Fruit fly (Drosophila melanogaster) whole organism, embryonic: ENCODE measurements around the gene RpS28b.

Experiments
- Asciz ChIP-seq: fragments of 200-800 bp; sonication (Bioruptor generic); optimal IDR thresholded peaks from 2 replicates; lab custom pipeline; 2017; ENCODE audit warnings: missing biosample characterization, mild to moderate bottlenecking, missing genetic modification characterization, missing genetic modification reagents
- Atf6 ChIP-seq: fragments of 200-800 bp; sonication (Bioruptor generic); IDR thresholded peaks from 2 replicates; pipeline ENCODE4 v1.3.6; 2022; ENCODE audit warnings: missing biosample characterization, missing genetic modification characterization
- CG10209 ChIP-seq: fragments of 200-800 bp; sonication (Bioruptor generic); optimal IDR thresholded peaks from 3 replicates; lab custom pipeline; 2017; ENCODE audit warnings: missing biosample characterization, mild to moderate bottlenecking, missing genetic modification characterization, missing genetic modification reagents
- CG10366 ChIP-seq: fragments of 200-800 bp; sonication (Bioruptor generic); IDR thresholded peaks from 2 replicates; pipeline ENCODE4 v1.3.6; 2022; ENCODE audit warnings: missing biosample characterization, missing genetic modification characterization
- CG11247 ChIP-seq: fragments of 200-800 bp; sonication (Bioruptor generic); IDR thresholded peaks from 2 replicates; pipeline ENCODE4 v1.3.6; 2022; ENCODE audit warnings: missing biosample characterization, missing genetic modification characterization
- CG12391 ChIP-seq: fragments of 200-800 bp; sonication (Bioruptor generic); optimal IDR thresholded peaks from 3 replicates; lab custom pipeline; 2018; ENCODE audit warnings: missing biosample characterization, mild to moderate bottlenecking, missing genetic modification characterization, moderate library complexity
- CG13287 ChIP-seq: fragments of 200-800 bp; sonication (Bioruptor generic); IDR thresholded peaks from 2 replicates; pipeline ENCODE4 v1.3.6; 2022; ENCODE audit warnings: missing biosample characterization, missing genetic modification characterization; ENCODE audit not compliant: partially characterized antibody
- CG15479 ChIP-seq: fragments of 200-800 bp; sonication (Bioruptor generic); optimal IDR thresholded peaks from 3 replicates; lab custom pipeline; 2019; ENCODE audit warnings: missing biosample characterization, mild to moderate bottlenecking, missing genetic modification characterization, moderate library complexity
- CG2199 ChIP-seq: fragments of 200-800 bp; sonication (Bioruptor generic); IDR thresholded peaks from 3 replicates; pipeline ENCODE4 v1.3.6; 2022; ENCODE audit warnings: missing biosample characterization, missing genetic modification characterization
- CG2678 ChIP-seq: fragments of 200-800 bp; sonication (Bioruptor generic); optimal IDR thresholded peaks from 3 replicates; lab custom pipeline; 2019; ENCODE audit warnings: missing biosample characterization, mild to moderate bottlenecking, missing genetic modification characterization, moderate library complexity
- CG3726 ChIP-seq: fragments of 200-800 bp; sonication (Bioruptor generic); IDR thresholded peaks from 3 replicates; pipeline ENCODE4, ENCODE4 v1.3.6; 2022; ENCODE audit warnings: missing biosample characterization, missing genetic modification characterization
- CG4424 ChIP-seq: fragments of 200-800 bp; sonication (Bioruptor generic); optimal IDR thresholded peaks from 3 replicates; lab custom pipeline; 2016; ENCODE audit warnings: missing biosample characterization, missing genetic modification characterization
- CG4617 ChIP-seq: fragments of 200-800 bp; sonication (Bioruptor generic); optimal IDR thresholded peaks from 3 replicates; lab custom pipeline; 2016; ENCODE audit warnings: missing biosample characterization, missing genetic modification characterization, borderline replicate concordance
- CG6683 ChIP-seq: fragments of 200-800 bp; sonication (Bioruptor generic); optimal IDR thresholded peaks from 2 replicates; lab custom pipeline; 2017; ENCODE audit warnings: missing biosample characterization, mild to moderate bottlenecking, missing genetic modification characterization, missing genetic modification reagents
- CG6854 ChIP-seq: fragments of 200-800 bp; sonication (Bioruptor generic); optimal IDR thresholded peaks from 3 replicates; lab custom pipeline; 2017; ENCODE audit warnings: missing biosample characterization, mild to moderate bottlenecking, missing genetic modification characterization
- CG7839 ChIP-seq: fragments of 200-800 bp; sonication (Bioruptor generic); optimal IDR thresholded peaks from 3 replicates; lab custom pipeline; 2018; ENCODE audit warnings: missing biosample characterization, mild to moderate bottlenecking, missing genetic modification characterization, moderate library complexity
- CG8924 ChIP-seq: fragments of 200-800 bp; optimal IDR thresholded peaks from 3 replicates; lab custom pipeline; 2019; ENCODE audit warnings: missing biosample characterization, mild to moderate bottlenecking, missing genetic modification characterization, moderate library complexity
- Dek ChIP-seq: fragments of 200-800 bp; sonication (Bioruptor generic); optimal IDR thresholded peaks from 3 replicates; lab custom pipeline; 2019; ENCODE audit warnings: missing biosample characterization, mild to moderate bottlenecking, missing genetic modification characterization, moderate library complexity
- Doc3 ChIP-seq: fragments of 200-800 bp; sonication (Bioruptor generic); IDR thresholded peaks from 3 replicates; pipeline ENCODE4 v1.3.6; 2022; ENCODE audit warnings: missing biosample characterization, missing genetic modification characterization; ENCODE audit not compliant: partially characterized antibody
- Ets65A ChIP-seq: fragments of 200-800 bp; sonication (Bioruptor generic); peaks from one replicate; lab custom pipeline; 2016; ENCODE audit warnings: missing biosample characterization, missing genetic modification characterization
- Fer2 ChIP-seq: fragments of 200-800 bp; sonication (Bioruptor generic); optimal IDR thresholded peaks from 2 replicates; lab custom pipeline; 2018; ENCODE audit warnings: missing biosample characterization, mild to moderate bottlenecking, missing genetic modification characterization, moderate library complexity
- H2.0 ChIP-seq: fragments of 200-800 bp; sonication (Bioruptor generic); IDR thresholded peaks from 2 replicates; pipeline ENCODE4 v1.3.6; 2022; ENCODE audit warnings: missing biosample characterization, missing genetic modification characterization
- Jarid2 ChIP-seq: fragments of 200-800 bp; sonication (Bioruptor generic); optimal IDR thresholded peaks from 3 replicates; lab custom pipeline; 2017; ENCODE audit warnings: mild to moderate bottlenecking, missing biosample characterization, missing genetic modification reagents, missing genetic modification characterization
- Kr ChIP-seq: fragments of 200-800 bp; sonication (Bioruptor generic); optimal IDR thresholded peaks from 2 replicates; lab custom pipeline; 2017; ENCODE audit warnings: missing biosample characterization, mild to moderate bottlenecking, missing genetic modification characterization
- Lim3 ChIP-seq: fragments of 200-800 bp; sonication (Bioruptor generic); IDR thresholded peaks from 2 replicates; pipeline ENCODE4 v1.3.6; 2022; ENCODE audit warnings: missing biosample characterization, missing genetic modification characterization
- Sox102F ChIP-seq: fragments of 200-800 bp; sonication (Bioruptor generic); optimal IDR thresholded peaks from 2 replicates; lab custom pipeline; 2018; ENCODE audit warnings: missing biosample characterization, mild to moderate bottlenecking, missing genetic modification characterization, moderate library complexity
- Sry-δ ChIP-seq: fragments of 200-800 bp; sonication (Bioruptor generic); optimal IDR thresholded peaks from 2 replicates; lab custom pipeline; 2016; ENCODE audit warnings: missing biosample characterization, missing genetic modification characterization
- YL-1 ChIP-seq: fragments of 200-800 bp; sonication (Bioruptor generic); optimal IDR thresholded peaks from 3 replicates; lab custom pipeline; 2017; ENCODE audit warnings: missing biosample characterization, mild to moderate bottlenecking, missing genetic modification characterization
- aop ChIP-seq: fragments of 200-800 bp; sonication (Bioruptor generic); IDR thresholded peaks from 2 replicates; pipeline ENCODE4 v1.3.6; 2022; ENCODE audit warnings: missing biosample characterization, missing genetic modification characterization
- bcd ChIP-seq: fragments of 200-800 bp; sonication (Bioruptor generic); optimal IDR thresholded peaks from 2 replicates; lab custom pipeline; 2017; ENCODE audit warnings: missing biosample characterization, mild to moderate bottlenecking, missing genetic modification characterization
- cg ChIP-seq: fragments of 200-800 bp; sonication (Bioruptor generic); optimal IDR thresholded peaks from 3 replicates; lab custom pipeline; 2019; ENCODE audit warnings: missing biosample characterization, mild to moderate bottlenecking, missing genetic modification characterization, moderate library complexity
- chif ChIP-seq, 2 experiments: fragments of 200-800 bp; sonication (Bioruptor generic); optimal IDR thresholded peaks; 3 replicates each; lab custom pipeline; 2016; ENCODE audit warnings: missing biosample characterization in 2 of 2, missing genetic modification characterization in 2 of 2
- chn ChIP-seq: fragments of 200-800 bp; sonication (Bioruptor generic); optimal IDR thresholded peaks from 2 replicates; lab custom pipeline; 2016; ENCODE audit warnings: missing biosample characterization, missing genetic modification characterization
- crol ChIP-seq: fragments of 200-800 bp; sonication (Bioruptor generic); IDR thresholded peaks from 2 replicates; pipeline ENCODE4 v1.3.6; 2022; ENCODE audit warnings: missing biosample characterization, missing genetic modification characterization
- dimm ChIP-seq: fragments of 200-800 bp; sonication (Bioruptor generic); IDR thresholded peaks from 2 replicates; pipeline ENCODE4 v1.3.6; 2022; ENCODE audit warnings: missing biosample characterization, missing genetic modification characterization
- eve ChIP-seq, 2 experiments: fragments of >200 bp; optimal IDR thresholded peaks; 2 replicates each; lab custom pipeline; 2017; ENCODE audit warnings: missing biosample characterization in 2 of 2, missing genetic modification characterization in 2 of 2
- luna ChIP-seq: fragments of 200-800 bp; sonication (Bioruptor generic); optimal IDR thresholded peaks from 2 replicates; lab custom pipeline; 2016; ENCODE audit warnings: missing biosample characterization, missing genetic modification characterization
- nom ChIP-seq: fragments of 200-800 bp; sonication (Bioruptor generic); optimal IDR thresholded peaks from 2 replicates; lab custom pipeline; 2017; ENCODE audit warnings: missing biosample characterization, missing genetic modification characterization, mild to moderate bottlenecking, moderate library complexity, missing genetic modification reagents
- run ChIP-seq: fragments of 200-800 bp; sonication (Bioruptor generic); optimal IDR thresholded peaks from 3 replicates; lab custom pipeline; 2018; ENCODE audit warnings: missing biosample characterization, mild to moderate bottlenecking, missing genetic modification characterization
- sc ChIP-seq, 3 experiments: fragments of >200 bp in 2 of 3; fragments of 200-800 bp in 1 of 3; sonication (Bioruptor generic) in 1 of 3; optimal IDR thresholded peaks; 2 replicates in 2 of 3; 3 replicates in 1 of 3; lab custom pipeline; 2017; ENCODE audit warnings: mild to moderate bottlenecking in 1 of 3, missing biosample characterization in 1 of 3, missing genetic modification characterization in 1 of 3, missing genetic modification reagents in 1 of 3
- scrt ChIP-seq: fragments of 200-800 bp; sonication (Bioruptor generic); optimal IDR thresholded peaks from 2 replicates; lab custom pipeline; 2018; ENCODE audit warnings: missing biosample characterization, mild to moderate bottlenecking, missing genetic modification characterization, moderate library complexity
- sens-2 ChIP-seq: fragments of 200-800 bp; sonication (Bioruptor generic); IDR thresholded peaks from 2 replicates; pipeline ENCODE4 v1.3.6; 2022; ENCODE audit warnings: missing biosample characterization, missing genetic modification characterization
- sna ChIP-seq: fragments of 200-800 bp; sonication (Bioruptor generic); IDR thresholded peaks from 2 replicates; pipeline ENCODE4 v1.3.6; 2022; ENCODE audit warnings: missing biosample characterization, missing genetic modification characterization; ENCODE audit not compliant: partially characterized antibody
- toy ChIP-seq: fragments of 200-800 bp; sonication (Bioruptor generic); IDR thresholded peaks from 2 replicates; pipeline ENCODE4 v1.3.6; 2022; ENCODE audit warnings: missing biosample characterization, missing genetic modification characterization
- ttk ChIP-seq: fragments of 200-800 bp; sonication (Bioruptor generic); IDR thresholded peaks from 2 replicates; pipeline ENCODE4 v2.1.2; 2022; ENCODE audit warnings: missing biosample characterization, missing genetic modification characterization

Gene RpS28b

dm6 chrX:9550565-9551145, 3.8 kb upstream of the RpS28b start, which contains the start of gene CG32700 (continued):
- TF ChIP-seq CG2199 (GFP tag; lab: Robert Waterston, UW) = no peak
- TF ChIP-seq CG8924 (tag; lab: Kevin White, UChicago) = no peak
- no peak for TF ChIP-seq Sry-δ (GFP tag; lab: Kevin White, UChicago)
- TF ChIP-seq CG13287 (GFP tag; lab: Robert Waterston, UW) = peak; percentile 26; the same call in 1 of the 2 replicates
- TF ChIP-seq run = no peak
- no peak for TF ChIP-seq CG6683 (GFP tag; lab: Kevin White, UChicago)
- TF ChIP-seq sna (GFP tag; lab: Robert Waterston, UW) = 0 out of 2 replicates have a peak, but pooled peaks have one; percentile 16
- no peak for TF ChIP-seq Kr
- TF ChIP-seq cg = no peak

dm6 chrX:9551179-9551578, 3.2 kb upstream of the RpS28b start:
- TF ChIP-seq cg (no peak), eve (GFP tag; optimal IDR thresholded peaks at IDR 0.05; lab: Kevin White, UChicago) (peak in 1 of 2 experiments; percentile 56), Lim3 (GFP tag; lab: Robert Waterston, UW) (no peak), nom (GFP tag; lab: Kevin White, UChicago) (no peak), H2.0 (GFP tag; lab: Robert Waterston, UW) (no peak), CG4424 (GFP tag; lab: Kevin White, UChicago) (no peak), ttk (GFP tag; lab: Robert Waterston, UW) (no peak), Jarid2 (GFP tag; lab: Kevin White, UChicago) (no peak), Ets65A (no peak), scrt (GFP tag; lab: Kevin White, UChicago) (no peak), Doc3 (GFP tag; lab: Robert Waterston, UW) (no peak), aop (GFP tag; lab: Robert Waterston, UW) (no peak), CG7839 (tag; lab: Kevin White, UChicago) (no peak), crol (GFP tag; lab: Robert Waterston, UW) (peak; percentile 59), sens-2 (GFP tag; lab: Robert Waterston, UW) (no peak), CG4617 (no peak), CG11247 (GFP tag; lab: Robert Waterston, UW) (no peak), chn (GFP tag; lab: Kevin White, UChicago) (no peak)

dm6 chrX:9553545-9554320, 690 bp upstream of the RpS28b start:
- TF ChIP-seq YL-1 (GFP tag; lab: Kevin White, UChicago) (peak; percentile 75), CG6854 (GFP tag; lab: Kevin White, UChicago) (peak; percentile 75), CG10209 (GFP tag; lab: Kevin White, UChicago) (peak; percentile 86), cg (no peak), CG3726 (GFP tag; lab: Robert Waterston, UW) (peak; percentile 72; the same call in 2 of the 3 replicates), luna (GFP tag; lab: Kevin White, UChicago) (no peak), CG12391 (tag; lab: Kevin White, UChicago) (peak; percentile 88), bcd (GFP tag; lab: Kevin White, UChicago) (peak; percentile 88), chif (GFP tag; optimal IDR thresholded peaks at IDR 0.05; lab: Kevin White, UChicago) (peak; percentile 73 to 81), sc (optimal IDR thresholded peaks at IDR 0.05; lab: Kevin White, UChicago) (no peak), sc (GFP tag; optimal IDR thresholded peaks at IDR 0.05; lab: Kevin White, UChicago) (peak; percentile 79), dimm (GFP tag; lab: Robert Waterston, UW) (peak; percentile 53; the same call in 1 of the 2 replicates), CG2678 (tag; lab: Kevin White, UChicago) (peak; percentile 92), Fer2 (peak; percentile 66), Asciz (peak; percentile 77), Dek (tag; lab: Kevin White, UChicago) (peak; percentile 69), CG10366 (GFP tag; lab: Robert Waterston, UW) (peak; percentile 79), Atf6 (GFP tag; lab: Robert Waterston, UW) (peak; percentile 90), CG15479 (GFP tag; lab: Kevin White, UChicago) (no peak), Sox102F (GFP tag; lab: Kevin White, UChicago) (peak; percentile 88), toy (GFP tag; lab: Robert Waterston, UW) (peak; percentile 58; the same call in 1 of the 2 replicates)
